Fruit fly (Drosophila melanogaster): ENCODE data around the gene cac.
A peak's percentile ranks its signal among the peaks of the same experiment; 100 is the strongest.

Gene cac

dm6 chrX:12018440-12019101 is 33.7 kb upstream of the cac start, which contains the start of gene Lsm12a:
Gene Lsm12a (plus strand): TSS chrX:12018640.
- TF ChIP-seq Snoo (tag; optimal IDR thresholded peaks at IDR 0.05), result no peak
- TF ChIP-seq CG14655 (GFP tag; optimal IDR thresholded peaks at IDR 0.05), result no peak
- no peak for TF ChIP-seq gl (tag; optimal IDR thresholded peaks at IDR 0.05)
- no peak for TF ChIP-seq CG34367 (tag; optimal IDR thresholded peaks at IDR 0.05)
- TF ChIP-seq rn (GFP tag; IDR thresholded peaks at IDR 0.05), result no peak
- TF ChIP-seq Pif1B (GFP tag; optimal IDR thresholded peaks at IDR 0.05), result no peak
- no peak for TF ChIP-seq fd96Ca (GFP tag; IDR thresholded peaks at IDR 0.05)
- TF ChIP-seq CG32121 (GFP tag; IDR thresholded peaks at IDR 0.05), result no peak
- no peak for TF ChIP-seq CG8159 (tag; optimal IDR thresholded peaks at IDR 0.05)
- TF ChIP-seq D1 (tag; optimal IDR thresholded peaks at IDR 0.05), result no peak
- no peak for TF ChIP-seq CG12605 (GFP tag; IDR thresholded peaks at IDR 0.05)
- TF ChIP-seq CG17806 (tag; optimal IDR thresholded peaks at IDR 0.05), result no peak
- TF ChIP-seq CG13204 (GFP tag; optimal IDR thresholded peaks at IDR 0.05), result no peak

dm6 chrX:12017815-12018439 is 33.0 kb upstream of the cac start, which contains the start of gene Chrac-16:
Gene Chrac-16 (minus strand): TSS chrX:12017961.
- no peak for TF ChIP-seq D1 (tag; optimal IDR thresholded peaks at IDR 0.05)

DNA sequence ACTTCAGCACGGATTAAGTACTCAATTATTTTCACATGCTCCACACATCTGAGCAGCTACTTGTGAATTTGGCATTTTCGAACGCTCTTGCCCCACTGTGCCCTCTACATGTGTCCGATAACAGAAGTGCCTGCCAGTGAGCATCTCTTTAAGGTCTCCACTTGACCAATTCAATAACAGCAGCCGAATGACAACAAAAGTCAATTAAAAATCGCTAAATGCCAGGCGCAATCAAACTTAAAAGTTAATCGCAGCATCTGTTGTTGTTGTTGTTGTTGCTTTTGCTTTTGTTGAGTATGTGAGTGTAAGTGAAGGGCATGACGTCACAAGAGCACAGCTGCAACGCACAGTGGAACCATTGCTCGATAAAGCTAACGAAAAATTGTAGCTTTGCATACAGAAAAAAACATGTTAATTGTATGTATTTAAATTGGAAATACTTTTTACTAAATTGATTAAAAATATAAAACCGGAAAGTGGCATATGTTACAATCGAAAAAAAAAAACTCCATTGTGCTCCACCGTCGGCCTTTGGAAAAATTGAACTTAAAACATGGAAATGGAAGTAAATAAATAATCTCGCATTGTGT is 30.0 kb upstream of the cac start:
- TF ChIP-seq CG17806 (tag; optimal IDR thresholded peaks at IDR 0.05) (peak; percentile 55), CG13204 (GFP tag; optimal IDR thresholded peaks at IDR 0.05) (no peak), fd96Ca (GFP tag; IDR thresholded peaks at IDR 0.05) (no peak), gl (tag; optimal IDR thresholded peaks at IDR 0.05) (peak; percentile 35), CG14655 (GFP tag; optimal IDR thresholded peaks at IDR 0.05) (no peak), CG9948 (tag; optimal IDR thresholded peaks at IDR 0.05) (peak; percentile 28), Pif1A (GFP tag; optimal IDR thresholded peaks at IDR 0.05) (peak; percentile 70), Snoo (tag; optimal IDR thresholded peaks at IDR 0.05) (peak; percentile 65), D1 (tag; optimal IDR thresholded peaks at IDR 0.05) (no peak), Pif1B (GFP tag; optimal IDR thresholded peaks at IDR 0.05) (peak; percentile 77), CG4496 (GFP tag; IDR thresholded peaks at IDR 0.05) (0 out of 3 replicates have a peak, but pooled peaks have one; percentile 30), CG10348 (GFP tag; IDR thresholded peaks at IDR 0.05) (no peak), CG8159 (tag; optimal IDR thresholded peaks at IDR 0.05) (peak; percentile 64), EcR (GFP tag; optimal IDR thresholded peaks at IDR 0.05) (peak; percentile 69), CG15710 (tag; optimal IDR thresholded peaks at IDR 0.05) (peak; percentile 45), Ets98B (GFP tag; IDR thresholded peaks at IDR 0.05) (peak; percentile 63), CG12605 (GFP tag; IDR thresholded peaks at IDR 0.05) (peak; percentile 52; the same call in 1 of the 2 replicates), CG8301 (tag; optimal IDR thresholded peaks at IDR 0.05) (peak; percentile 20), rn (GFP tag; IDR thresholded peaks at IDR 0.05) (no peak), CG32121 (GFP tag; IDR thresholded peaks at IDR 0.05) (peak; percentile 48), CG34367 (tag; optimal IDR thresholded peaks at IDR 0.05) (peak; percentile 37)

DNA sequence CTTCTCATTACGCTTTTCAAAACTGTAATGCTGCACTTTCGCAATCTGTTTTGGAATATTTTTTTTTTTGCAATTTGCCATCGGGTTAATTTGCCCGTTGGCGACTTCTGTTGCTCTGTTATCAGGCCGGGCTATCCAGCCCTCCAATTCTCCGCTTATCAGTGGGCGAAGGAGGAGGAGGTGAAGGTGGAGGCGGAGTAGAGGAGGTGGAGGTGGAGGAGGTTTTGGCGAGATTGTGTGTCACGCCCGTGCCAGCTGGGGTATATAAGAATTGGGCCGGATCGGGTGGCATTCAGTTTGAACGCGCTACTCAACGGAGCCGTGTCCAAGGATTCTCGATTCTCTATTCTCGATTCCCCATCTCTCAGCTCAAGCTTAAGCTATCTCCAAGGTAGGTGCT is 29.2 kb upstream of the cac start:
- TF ChIP-seq Snoo (tag; optimal IDR thresholded peaks at IDR 0.05), result no peak
- no peak for TF ChIP-seq CG12605 (GFP tag; IDR thresholded peaks at IDR 0.05)
- TF ChIP-seq gl (tag; optimal IDR thresholded peaks at IDR 0.05), result no peak
- no peak for TF ChIP-seq CG13204 (GFP tag; optimal IDR thresholded peaks at IDR 0.05)
- TF ChIP-seq CG15710 (tag; optimal IDR thresholded peaks at IDR 0.05), result no peak
- no peak for TF ChIP-seq CG32121 (GFP tag; IDR thresholded peaks at IDR 0.05)
- no peak for TF ChIP-seq CG8301 (tag; optimal IDR thresholded peaks at IDR 0.05)
- no peak for TF ChIP-seq CG14655 (GFP tag; optimal IDR thresholded peaks at IDR 0.05)
- TF ChIP-seq fd96Ca (GFP tag; IDR thresholded peaks at IDR 0.05), result no peak
- no peak for TF ChIP-seq rn (GFP tag; IDR thresholded peaks at IDR 0.05)
- no peak for TF ChIP-seq Pif1B (GFP tag; optimal IDR thresholded peaks at IDR 0.05)
- no peak for TF ChIP-seq CG8159 (tag; optimal IDR thresholded peaks at IDR 0.05)
- TF ChIP-seq CG10348 (GFP tag; IDR thresholded peaks at IDR 0.05), result no peak
- no peak for TF ChIP-seq CG9948 (tag; optimal IDR thresholded peaks at IDR 0.05)
- TF ChIP-seq CG4496 (GFP tag; IDR thresholded peaks at IDR 0.05), result no peak
- TF ChIP-seq Pif1A (GFP tag; optimal IDR thresholded peaks at IDR 0.05), result no peak
- no peak for TF ChIP-seq Ets98B (GFP tag; IDR thresholded peaks at IDR 0.05)
- no peak for TF ChIP-seq CG34367 (tag; optimal IDR thresholded peaks at IDR 0.05)

DNA sequence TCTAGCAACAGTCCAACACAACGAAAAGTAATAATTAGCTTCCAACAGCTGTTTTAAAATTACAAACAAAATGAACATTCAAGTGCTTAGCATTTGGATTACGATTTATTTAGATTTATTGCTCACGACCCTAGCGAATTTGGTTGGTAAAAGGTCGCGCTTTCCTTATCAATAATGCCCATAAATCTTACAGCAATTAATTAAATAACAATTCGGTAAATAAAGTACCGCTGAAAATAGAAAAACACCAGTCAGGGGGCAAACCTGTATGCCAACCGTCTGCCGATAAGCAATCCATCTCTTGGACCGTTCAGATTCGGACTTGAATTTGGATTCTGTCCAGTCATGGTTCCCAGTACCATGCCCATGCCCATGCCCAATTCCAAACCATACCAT is 28.2 kb upstream of the cac start:
- TF ChIP-seq CG13204 (GFP tag; optimal IDR thresholded peaks at IDR 0.05) (no peak), Pif1A (GFP tag; optimal IDR thresholded peaks at IDR 0.05) (no peak), CG34367 (tag; optimal IDR thresholded peaks at IDR 0.05) (no peak), Pif1B (GFP tag; optimal IDR thresholded peaks at IDR 0.05) (no peak), CG8159 (tag; optimal IDR thresholded peaks at IDR 0.05) (no peak), rn (GFP tag; IDR thresholded peaks at IDR 0.05) (no peak), gl (tag; optimal IDR thresholded peaks at IDR 0.05) (no peak), D1 (tag; optimal IDR thresholded peaks at IDR 0.05) (no peak), CG14655 (GFP tag; optimal IDR thresholded peaks at IDR 0.05) (no peak), CG17806 (tag; optimal IDR thresholded peaks at IDR 0.05) (no peak), CG9948 (tag; optimal IDR thresholded peaks at IDR 0.05) (no peak), fd96Ca (GFP tag; IDR thresholded peaks at IDR 0.05) (no peak), CG15710 (tag; optimal IDR thresholded peaks at IDR 0.05) (no peak), CG10348 (GFP tag; IDR thresholded peaks at IDR 0.05) (no peak), CG32121 (GFP tag; IDR thresholded peaks at IDR 0.05) (no peak), EcR (GFP tag; optimal IDR thresholded peaks at IDR 0.05) (no peak), Snoo (tag; optimal IDR thresholded peaks at IDR 0.05) (no peak)
